Fruit fly (Drosophila melanogaster) whole organism, embryonic: ENCODE data around the gene CG10019.
A peak's percentile ranks its signal among the peaks of the same experiment; 100 is the strongest.

ENCODE experiments used
- ATbp ChIP-seq: fragments of 200-800 bp; sonication (Bioruptor generic); optimal IDR thresholded peaks from 2 replicates; lab custom pipeline; 2017; ENCODE audit warnings: missing biosample characterization, mild to moderate bottlenecking, missing genetic modification characterization, missing genetic modification reagents
- Bteb2 ChIP-seq: fragments of 200-800 bp; sonication (Bioruptor generic); optimal IDR thresholded peaks from 2 replicates; lab custom pipeline; 2016; ENCODE audit warnings: missing biosample characterization, missing genetic modification characterization
- CG10431 ChIP-seq: fragments of 200-800 bp; sonication (Bioruptor generic); optimal IDR thresholded peaks from 3 replicates; lab custom pipeline; 2018; ENCODE audit warnings: missing biosample characterization, mild to moderate bottlenecking, missing genetic modification characterization
- CG10654 ChIP-seq: fragments of 200-800 bp; sonication (Bioruptor generic); optimal IDR thresholded peaks from 2 replicates; lab custom pipeline; 2016; ENCODE audit warnings: missing biosample characterization, missing genetic modification characterization
- CG10959 ChIP-seq: fragments of 200-800 bp; sonication (Bioruptor generic); IDR thresholded peaks from 2 replicates; pipeline ENCODE4 v1.3.6; 2022; ENCODE audit warnings: missing biosample characterization, missing genetic modification characterization
- CG11723 ChIP-seq: fragments of 200-800 bp; sonication (Bioruptor generic); optimal IDR thresholded peaks from 2 replicates; lab custom pipeline; 2017; ENCODE audit warnings: missing biosample characterization, mild to moderate bottlenecking, missing genetic modification characterization
- CG14014 ChIP-seq: fragments of 200-800 bp; sonication (Bioruptor generic); IDR thresholded peaks from 2 replicates; pipeline ENCODE4 v1.3.6; 2022; ENCODE audit warnings: missing biosample characterization, missing genetic modification characterization
- CG14050 ChIP-seq: fragments of 200-800 bp; sonication (Bioruptor generic); IDR thresholded peaks from 3 replicates; pipeline ENCODE4 v1.3.6; 2022; ENCODE audit warnings: missing biosample characterization, missing genetic modification characterization
- CG14710 ChIP-seq: fragments of 200-800 bp; sonication (Bioruptor generic); optimal IDR thresholded peaks from 3 replicates; lab custom pipeline; 2019; ENCODE audit warnings: missing biosample characterization, mild to moderate bottlenecking, missing genetic modification characterization, moderate library complexity
- CG1603 ChIP-seq: fragments of 200-800 bp; sonication (Bioruptor generic); optimal IDR thresholded peaks from 2 replicates; lab custom pipeline; 2019; ENCODE audit warnings: missing biosample characterization, mild to moderate bottlenecking, missing genetic modification characterization, moderate library complexity
- CG17186 ChIP-seq: fragments of 200-800 bp; sonication (Bioruptor generic); optimal IDR thresholded peaks from 3 replicates; lab custom pipeline; 2017; ENCODE audit warnings: missing biosample characterization, missing genetic modification reagents, missing genetic modification characterization
- CG17328 ChIP-seq: fragments of 200-800 bp; sonication (Bioruptor generic); IDR thresholded peaks from 2 replicates; pipeline ENCODE4 v1.3.6; 2022; ENCODE audit warnings: missing biosample characterization, missing genetic modification characterization
- CG18764 ChIP-seq: fragments of 200-800 bp; sonication (Bioruptor generic); optimal IDR thresholded peaks from 3 replicates; lab custom pipeline; 2016; ENCODE audit warnings: missing biosample characterization, missing genetic modification characterization
- CG2120 ChIP-seq: fragments of 200-800 bp; sonication (Bioruptor generic); optimal IDR thresholded peaks from 3 replicates; lab custom pipeline; 2016; ENCODE audit warnings: missing biosample characterization, missing genetic modification characterization
- CG4328 ChIP-seq: fragments of 200-800 bp; sonication (Bioruptor generic); optimal IDR thresholded peaks from 3 replicates; lab custom pipeline; 2017; ENCODE audit warnings: missing biosample characterization, missing genetic modification reagents, missing genetic modification characterization
- CG43689 ChIP-seq: fragments of 200-800 bp; sonication (Bioruptor generic); IDR thresholded peaks from 2 replicates; pipeline ENCODE4 v1.3.6; 2022; ENCODE audit warnings: missing biosample characterization, missing genetic modification characterization
- CG6765 ChIP-seq: fragments of 200-800 bp; sonication (Bioruptor generic); optimal IDR thresholded peaks from 3 replicates; lab custom pipeline; 2017; ENCODE audit warnings: missing biosample characterization, mild to moderate bottlenecking, missing genetic modification characterization
- CG6791 ChIP-seq: fragments of 200-800 bp; sonication (Bioruptor generic); IDR thresholded peaks from 3 replicates; pipeline ENCODE4 v1.3.6; 2022; ENCODE audit warnings: missing biosample characterization, missing genetic modification characterization; ENCODE audit not compliant: partially characterized antibody
- CG8924 ChIP-seq: fragments of 200-800 bp; optimal IDR thresholded peaks from 3 replicates; lab custom pipeline; 2019; ENCODE audit warnings: missing biosample characterization, mild to moderate bottlenecking, missing genetic modification characterization, moderate library complexity
- Gug ChIP-seq: fragments of 200-800 bp; sonication (Bioruptor generic); IDR thresholded peaks from 4 replicates; pipeline ENCODE4 v1.3.6; 2022; ENCODE audit warnings: missing biosample characterization, missing genetic modification characterization
- Hmx ChIP-seq: fragments of 200-800 bp; sonication (Bioruptor generic); optimal IDR thresholded peaks from 2 replicates; lab custom pipeline; 2016; ENCODE audit warnings: missing biosample characterization, missing genetic modification characterization
- Lim3 ChIP-seq: fragments of 200-800 bp; sonication (Bioruptor generic); IDR thresholded peaks from 2 replicates; pipeline ENCODE4 v1.3.6; 2022; ENCODE audit warnings: missing biosample characterization, missing genetic modification characterization
- MBD-R2 ChIP-seq: fragments of 200-800 bp; sonication (Bioruptor generic); IDR thresholded peaks from 2 replicates; pipeline ENCODE4 v1.3.6; 2022; ENCODE audit warnings: missing biosample characterization, missing genetic modification characterization
- Vsx1 ChIP-seq: fragments of 200-800 bp; sonication (Bioruptor generic); optimal IDR thresholded peaks from 2 replicates; lab custom pipeline; 2017; ENCODE audit warnings: missing biosample characterization, mild to moderate bottlenecking, missing genetic modification characterization, missing genetic modification reagents
- YL-1 ChIP-seq: fragments of 200-800 bp; sonication (Bioruptor generic); optimal IDR thresholded peaks from 3 replicates; lab custom pipeline; 2017; ENCODE audit warnings: missing biosample characterization, mild to moderate bottlenecking, missing genetic modification characterization
- al ChIP-seq: fragments of 200-800 bp; sonication (Bioruptor generic); IDR thresholded peaks from 2 replicates; pipeline ENCODE4 v1.3.6; 2022; ENCODE audit warnings: missing biosample characterization, missing genetic modification characterization
- bowl ChIP-seq: fragments of 200-800 bp; sonication (Bioruptor generic); IDR thresholded peaks from 2 replicates; pipeline ENCODE4 v1.3.6; 2022; ENCODE audit warnings: missing biosample characterization, missing genetic modification characterization
- cad ChIP-seq: fragments of >200 bp; optimal IDR thresholded peaks from 2 replicates; lab custom pipeline; 2017; ENCODE audit warnings: missing biosample characterization, missing genetic modification characterization
- corto ChIP-seq: fragments of 200-800 bp; sonication (Bioruptor generic); optimal IDR thresholded peaks from 2 replicates; lab custom pipeline; 2016; ENCODE audit warnings: missing biosample characterization, mild to moderate bottlenecking, missing genetic modification characterization, moderate library complexity
- dati ChIP-seq: fragments of 200-800 bp; sonication (Bioruptor generic); IDR thresholded peaks from 2 replicates; pipeline ENCODE4 v1.3.6; 2022; ENCODE audit warnings: missing biosample characterization, missing genetic modification characterization
- dmrt99B ChIP-seq: fragments of 200-800 bp; sonication (Bioruptor generic); optimal IDR thresholded peaks from 2 replicates; lab custom pipeline; 2018; ENCODE audit warnings: missing biosample characterization, mild to moderate bottlenecking, missing genetic modification characterization, moderate library complexity
- en ChIP-seq: fragments of 200-800 bp; sonication (Bioruptor generic); optimal IDR thresholded peaks from 2 replicates; lab custom pipeline; 2016; ENCODE audit warnings: missing biosample characterization, missing genetic modification characterization
- eyg ChIP-seq: fragments of 200-800 bp; sonication (Bioruptor generic); optimal IDR thresholded peaks from 3 replicates; lab custom pipeline; 2016; ENCODE audit warnings: missing biosample characterization, missing genetic modification characterization
- gcm2 ChIP-seq: fragments of 200-800 bp; sonication (Bioruptor generic); optimal IDR thresholded peaks from 2 replicates; lab custom pipeline; 2016; ENCODE audit warnings: missing biosample characterization, missing genetic modification characterization
- gfzf ChIP-seq: fragments of 200-800 bp; sonication (Bioruptor generic); optimal IDR thresholded peaks from 2 replicates; lab custom pipeline; 2016; ENCODE audit warnings: missing biosample characterization, mild to moderate bottlenecking, missing genetic modification characterization, moderate library complexity
- insv ChIP-seq, 2 experiments: fragments of 200-800 bp; sonication (Bioruptor generic); optimal IDR thresholded peaks; 3 replicates each; lab custom pipeline; 2016 to 2018; ENCODE audit warnings: missing biosample characterization in 2 of 2, missing genetic modification characterization in 2 of 2
- ken ChIP-seq: fragments of 200-800 bp; sonication (Bioruptor generic); IDR thresholded peaks from 3 replicates; pipeline ENCODE4 v1.3.6; 2022; ENCODE audit warnings: missing biosample characterization, missing genetic modification characterization
- lab ChIP-seq: fragments of 200-800 bp; sonication (Bioruptor generic); optimal IDR thresholded peaks from 3 replicates; lab custom pipeline; 2017; ENCODE audit warnings: missing biosample characterization, missing genetic modification characterization, mild to moderate bottlenecking, moderate library complexity, missing genetic modification reagents
- lov ChIP-seq, 2 experiments: fragments of 200-800 bp in 1 of 2; fragments of >200 bp in 1 of 2; sonication (Bioruptor generic) in 1 of 2; IDR thresholded peaks in 1 of 2; optimal IDR thresholded peaks in 1 of 2; 2 replicates in 1 of 2; 3 replicates in 1 of 2; pipeline versions ENCODE4 v1.3.6 to Lab custom; 2017 to 2022; ENCODE audit warnings: missing biosample characterization in 1 of 2, missing genetic modification characterization in 1 of 2
- nmo ChIP-seq: fragments of 200-800 bp; sonication (Bioruptor generic); optimal IDR thresholded peaks from 2 replicates; lab custom pipeline; 2018; ENCODE audit warnings: missing biosample characterization, mild to moderate bottlenecking, missing genetic modification characterization, moderate library complexity
- oc ChIP-seq: fragments of 200-800 bp; sonication (Bioruptor generic); optimal IDR thresholded peaks from 2 replicates; lab custom pipeline; 2018; ENCODE audit warnings: missing biosample characterization, mild to moderate bottlenecking, missing genetic modification characterization, moderate library complexity
- org-1 ChIP-seq: fragments of 200-800 bp; sonication (Bioruptor generic); optimal IDR thresholded peaks from 2 replicates; lab custom pipeline; 2017; ENCODE audit warnings: missing biosample characterization, missing genetic modification characterization
- p53 ChIP-seq: fragments of 200-800 bp; sonication (Bioruptor generic); optimal IDR thresholded peaks from 2 replicates; lab custom pipeline; 2016; ENCODE audit warnings: missing biosample characterization, missing genetic modification characterization
- pho ChIP-seq: fragments of 200-800 bp; sonication (Bioruptor generic); optimal IDR thresholded peaks from 2 replicates; lab custom pipeline; 2016; ENCODE audit warnings: missing biosample characterization, missing genetic modification characterization
- ranshi ChIP-seq: fragments of 200-800 bp; sonication (Bioruptor generic); IDR thresholded peaks from 2 replicates; pipeline ENCODE4 v1.3.6; 2022; ENCODE audit warnings: missing biosample characterization, missing genetic modification characterization
- row ChIP-seq: fragments of 200-800 bp; sonication (Bioruptor generic); IDR thresholded peaks from 3 replicates; pipeline ENCODE4 v1.3.6; 2022; ENCODE audit warnings: missing biosample characterization, missing genetic modification characterization
- salm ChIP-seq: fragments of 200-800 bp; sonication (Bioruptor generic); optimal IDR thresholded peaks from 2 replicates; lab custom pipeline; 2018; ENCODE audit warnings: missing biosample characterization, mild to moderate bottlenecking, missing genetic modification characterization
- sens-2 ChIP-seq: fragments of 200-800 bp; sonication (Bioruptor generic); IDR thresholded peaks from 2 replicates; pipeline ENCODE4 v1.3.6; 2022; ENCODE audit warnings: missing biosample characterization, missing genetic modification characterization
- sima ChIP-seq: fragments of 200-800 bp; sonication (Bioruptor generic); optimal IDR thresholded peaks from 2 replicates; lab custom pipeline; 2016; ENCODE audit warnings: missing biosample characterization, missing genetic modification characterization
- sqz ChIP-seq: fragments of 200-800 bp; sonication (Bioruptor generic); optimal IDR thresholded peaks from 3 replicates; lab custom pipeline; 2018; ENCODE audit warnings: missing biosample characterization, mild to moderate bottlenecking, missing genetic modification characterization
- twi ChIP-seq: fragments of 200-800 bp; optimal IDR thresholded peaks from 2 replicates; lab custom pipeline; 2019; ENCODE audit warnings: missing biosample characterization, mild to moderate bottlenecking, missing genetic modification characterization, moderate library complexity
- wdn ChIP-seq: fragments of 200-800 bp; sonication (Bioruptor generic); IDR thresholded peaks from 2 replicates; pipeline ENCODE4 v1.3.6; 2022; ENCODE audit warnings: missing biosample characterization, missing genetic modification characterization

Gene CG10019

DNA sequence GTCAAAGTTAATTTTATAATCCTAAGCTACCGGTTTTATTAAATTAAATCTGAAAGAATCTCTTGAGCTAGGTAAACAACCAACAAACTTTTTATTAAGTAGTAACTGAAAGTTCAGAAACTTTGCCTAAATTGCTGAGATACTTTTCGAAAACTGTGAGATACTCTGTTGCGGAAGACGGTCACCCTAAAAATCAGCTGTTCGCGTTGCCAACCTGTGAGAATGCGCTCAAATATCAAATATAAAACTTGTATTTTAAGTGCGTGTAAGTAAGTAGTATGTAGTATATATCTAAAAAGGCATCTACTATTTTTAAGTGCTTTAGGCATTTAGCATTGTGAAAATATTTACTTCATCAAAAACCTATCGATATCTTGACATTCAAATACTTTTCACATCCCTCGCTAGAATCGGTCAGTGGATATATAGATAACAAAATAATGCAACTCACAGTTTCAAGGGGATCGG, 17.3 kb upstream of the CG10019 start, which contains the start of the genes CG31955 and CG2818 (continued):
- TF ChIP-seq en = no peak
- TF ChIP-seq insv (GFP tag; optimal IDR thresholded peaks at IDR 0.05; lab: Kevin White, UChicago) = no peak
- peak; percentile 38 for TF ChIP-seq CG14710 (tag; lab: Kevin White, UChicago)
- TF ChIP-seq Bteb2 = no peak
- no peak for TF ChIP-seq p53 (GFP tag; lab: Kevin White, UChicago)
- TF ChIP-seq CG17328 (GFP tag; lab: Robert Waterston, UW) = no peak
- TF ChIP-seq sqz (GFP tag; lab: Kevin White, UChicago) = no peak
- no peak for TF ChIP-seq YL-1 (GFP tag; lab: Kevin White, UChicago)
- TF ChIP-seq CG6765 (GFP tag; lab: Kevin White, UChicago) = no peak
- no peak for TF ChIP-seq Lim3 (GFP tag; lab: Robert Waterston, UW)
- no peak for TF ChIP-seq CG10654 (GFP tag; lab: Kevin White, UChicago)
- TF ChIP-seq bowl (GFP tag; lab: Robert Waterston, UW) = no peak
- no peak for TF ChIP-seq CG43689 (GFP tag; lab: Robert Waterston, UW)
- TF ChIP-seq Gug = no peak
- TF ChIP-seq CG1603 (tag; lab: Kevin White, UChicago) = peak; percentile 51
- TF ChIP-seq CG11723 = peak; percentile 1
- no peak for TF ChIP-seq org-1
- TF ChIP-seq salm = no peak
- TF ChIP-seq row (GFP tag; lab: Robert Waterston, UW) = peak; percentile 63
- TF ChIP-seq CG14014 (GFP tag; lab: Robert Waterston, UW) = no peak
- TF ChIP-seq ken (GFP tag; lab: Robert Waterston, UW) = no peak
- no peak for TF ChIP-seq eyg (GFP tag; lab: Kevin White, UChicago)
- TF ChIP-seq CG14050 = no peak
- no peak for TF ChIP-seq lov (optimal IDR thresholded peaks at IDR 0.05; lab: Kevin White, UChicago)
- no peak for TF ChIP-seq lov (GFP tag; IDR thresholded peaks at IDR 0.05; lab: Robert Waterston, UW)
- TF ChIP-seq CG17186 (GFP tag; lab: Kevin White, UChicago) = peak; percentile 82
- no peak for TF ChIP-seq CG8924 (tag; lab: Kevin White, UChicago)
- no peak for TF ChIP-seq al (GFP tag; lab: Robert Waterston, UW)
- TF ChIP-seq sens-2 (GFP tag; lab: Robert Waterston, UW) = no peak
- no peak for TF ChIP-seq CG10431 (GFP tag; lab: Kevin White, UChicago)
- TF ChIP-seq dmrt99B = no peak
- TF ChIP-seq nmo = peak; percentile 32
- no peak for TF ChIP-seq corto (GFP tag; lab: Kevin White, UChicago)
- TF ChIP-seq dati (GFP tag; lab: Robert Waterston, UW) = no peak
- TF ChIP-seq wdn = no peak
- TF ChIP-seq CG10959 (GFP tag; lab: Robert Waterston, UW) = no peak
- TF ChIP-seq sima = no peak
- peak; percentile 41 for TF ChIP-seq CG2120
- no peak for TF ChIP-seq cad (GFP tag; lab: Kevin White, UChicago)
- TF ChIP-seq pho (GFP tag; lab: Kevin White, UChicago) = no peak
- TF ChIP-seq CG6791 (GFP tag; lab: Robert Waterston, UW) = no peak
- no peak for TF ChIP-seq oc (tag; lab: Kevin White, UChicago)
- no peak for TF ChIP-seq Vsx1 (GFP tag; lab: Kevin White, UChicago)
- no peak for TF ChIP-seq Hmx (GFP tag; lab: Kevin White, UChicago)
- peak; percentile 52 for TF ChIP-seq gfzf (GFP tag; lab: Kevin White, UChicago)
- TF ChIP-seq ranshi (GFP tag; lab: Robert Waterston, UW) = peak; percentile 62; the same call in 1 of the 2 replicates
- peak; percentile 23 for TF ChIP-seq lab (GFP tag; lab: Kevin White, UChicago)
- TF ChIP-seq ATbp (GFP tag; lab: Kevin White, UChicago) = no peak
- TF ChIP-seq CG4328 = no peak
- no peak for TF ChIP-seq twi (tag; lab: Kevin White, UChicago)
- TF ChIP-seq gcm2 = no peak
- peak; percentile 45; the same call in 1 of the 2 replicates for TF ChIP-seq MBD-R2 (GFP tag; lab: Robert Waterston, UW)
- TF ChIP-seq CG18764 (GFP tag; lab: Kevin White, UChicago) = no peak
